Fruit fly (Drosophila melanogaster) whole organism, pupa: ENCODE results near the gene CG17065.

Experiments
- CG10348 ChIP-seq: fragments of 200-800 bp; sonication (Bioruptor generic); IDR thresholded peaks from 2 replicates; pipeline ENCODE4 v1.3.6; 2022; ENCODE audit warnings: missing biosample characterization, missing genetic modification characterization
- CG17806 ChIP-seq: fragments of 200-800 bp; sonication (Bioruptor generic); optimal IDR thresholded peaks from 2 replicates; lab custom pipeline; 2018; ENCODE audit warnings: missing biosample characterization, mild to moderate bottlenecking, missing genetic modification characterization, moderate library complexity
- CG8159 ChIP-seq: fragments of 200-800 bp; sonication (Bioruptor generic); optimal IDR thresholded peaks from 3 replicates; lab custom pipeline; 2018; ENCODE audit warnings: missing biosample characterization, mild to moderate bottlenecking, missing genetic modification characterization, moderate library complexity
- CG8301 ChIP-seq: fragments of 200-800 bp; sonication (Bioruptor generic); optimal IDR thresholded peaks from 2 replicates; lab custom pipeline; 2018; ENCODE audit warnings: missing biosample characterization, mild to moderate bottlenecking, missing genetic modification characterization
- D1 ChIP-seq: fragments of 200-800 bp; sonication (Bioruptor generic); optimal IDR thresholded peaks from 2 replicates; lab custom pipeline; 2018; ENCODE audit warnings: missing biosample characterization, mild to moderate bottlenecking, missing genetic modification characterization, moderate library complexity
- Ets98B ChIP-seq: fragments of 200-800 bp; sonication (Bioruptor generic); IDR thresholded peaks from 2 replicates; pipeline ENCODE4 v1.3.6; 2022; ENCODE audit warnings: missing biosample characterization, missing genetic modification characterization

dm6 chrX:20251069-20251468 is 5.9 kb downstream of the CG17065 start, which contains the start of the genes CG17068 and Rab10:
- no peak for TF ChIP-seq D1 (tag; lab: Kevin White, UChicago)
- no peak for TF ChIP-seq CG17806 (tag; lab: Kevin White, UChicago)
- TF ChIP-seq CG10348 (GFP tag; lab: Robert Waterston, UW), result no peak
- TF ChIP-seq CG8159 (tag; lab: Kevin White, UChicago), result no peak
- TF ChIP-seq Ets98B (GFP tag; lab: Robert Waterston, UW), result no peak
- TF ChIP-seq CG8301 (tag; lab: Kevin White, UChicago), result no peak
